Worm (Caenorhabditis elegans) whole organism, L1 larva: Measurements from ENCODE around the gene cest-7.
A peak's percentile ranks its signal among the peaks of the same experiment; 100 is the strongest.

Experiments used
- C34B4.2 ChIP-seq: sonication (generic microtip); optimal IDR thresholded peaks from 2 replicates; lab custom pipeline; 2017; ENCODE audit warnings: mild to moderate bottlenecking, missing genetic modification characterization, missing compliant biosample characterization
- Y116A8C.19 ChIP-seq: sonication (generic microtip); optimal IDR thresholded peaks from 2 replicates; lab custom pipeline; 2016; ENCODE audit warnings: missing compliant biosample characterization, missing genetic modification characterization, borderline replicate concordance
- alr-1 ChIP-seq: fragments of 200-800 bp; sonication (Bioruptor generic); optimal IDR thresholded peaks from 2 replicates; lab custom pipeline; 2018; ENCODE audit warnings: borderline replicate concordance, mild to moderate bottlenecking, missing genetic modification characterization, missing compliant biosample characterization
- ama-1 ChIP-seq: fragments of 150-350 bp; optimal IDR thresholded peaks from 2 replicates; lab custom pipeline; 2014
- blmp-1 ChIP-seq: fragments of 150-350 bp; optimal IDR thresholded peaks from 2 replicates; lab custom pipeline; 2014; ENCODE audit warnings: missing biosample characterization, missing genetic modification characterization
- ceh-63 ChIP-seq: fragments of 200-800 bp; sonication (Bioruptor generic); optimal IDR thresholded peaks from 2 replicates; lab custom pipeline; 2018; ENCODE audit warnings: mild to moderate bottlenecking, missing genetic modification characterization, missing compliant biosample characterization
- ceh-8 ChIP-seq: fragments of 200-800 bp; sonication (Bioruptor generic); optimal IDR thresholded peaks from 2 replicates; lab custom pipeline; 2018; ENCODE audit warnings: mild to moderate bottlenecking, missing genetic modification characterization, moderate library complexity, missing compliant biosample characterization
- ceh-82 ChIP-seq, 3 experiments: fragments of 150-350 bp in 1 of 3; sonication (generic microtip) in 2 of 3; optimal IDR thresholded peaks; 2 replicates each; lab custom pipeline; 2014 to 2017; ENCODE audit warnings: missing biosample characterization in 3 of 3, missing genetic modification characterization in 3 of 3
- ceh-88 ChIP-seq: fragments of 200-800 bp; sonication (Bioruptor generic); IDR thresholded peaks from 2 replicates; pipeline ENCODE4 v1.3.6; 2022; ENCODE audit warnings: missing genetic modification characterization, missing compliant biosample characterization
- ceh-90 ChIP-seq: sonication (generic microtip); optimal IDR thresholded peaks from 2 replicates; lab custom pipeline; 2016; ENCODE audit warnings: missing genetic modification characterization, missing compliant biosample characterization
- ces-1 ChIP-seq: fragments of 150-350 bp; optimal IDR thresholded peaks from 2 replicates; lab custom pipeline; 2014; ENCODE audit warnings: missing biosample characterization, missing genetic modification reagents, missing genetic modification characterization
- dsc-1 ChIP-seq: sonication (generic microtip); optimal IDR thresholded peaks from 2 replicates; lab custom pipeline; 2016; ENCODE audit warnings: mild to moderate bottlenecking, missing genetic modification characterization, missing compliant biosample characterization
- efl-1 ChIP-seq, 4 experiments: fragments of 150-350 bp; optimal IDR thresholded peaks in 3 of 4; peaks in 1 of 4; 1 replicate in 1 of 4; 2 replicates in 3 of 4; lab custom pipeline; 2014; ENCODE audit warnings: missing biosample characterization in 2 of 4, missing genetic modification characterization in 2 of 4, missing genetic modification reagents in 2 of 4
- egl-13 ChIP-seq: sonication (generic microtip); optimal IDR thresholded peaks from 2 replicates; lab custom pipeline; 2016; ENCODE audit warnings: missing genotype, missing genetic modification reagents, missing genetic modification characterization, missing compliant biosample characterization
- egl-27 ChIP-seq, 2 experiments: fragments of 150-350 bp in 1 of 2; sonication (generic microtip); optimal IDR thresholded peaks; 3 replicates each; lab custom pipeline; 2017 to 2018; ENCODE audit warnings: missing biosample characterization in 2 of 2, missing genetic modification characterization in 2 of 2, missing genetic modification reagents in 2 of 2
- elt-2 ChIP-seq: sonication (generic microtip); optimal IDR thresholded peaks from 2 replicates; lab custom pipeline; 2016; ENCODE audit warnings: missing genetic modification characterization, mild to moderate bottlenecking, inconsistent platforms, missing compliant biosample characterization, missing genetic modification reagents
- ets-5 ChIP-seq: fragments of 200-800 bp; sonication (Bioruptor generic); IDR thresholded peaks from 2 replicates; pipeline ENCODE4 v1.3.6; 2022; ENCODE audit warnings: missing genetic modification characterization, missing compliant biosample characterization
- fkh-10 ChIP-seq: sonication (generic microtip); optimal IDR thresholded peaks from 2 replicates; lab custom pipeline; 2017; ENCODE audit warnings: missing biosample characterization, missing genetic modification reagents, missing genetic modification characterization
- fkh-4 ChIP-seq: sonication (generic microtip); optimal IDR thresholded peaks from 2 replicates; lab custom pipeline; 2016; ENCODE audit warnings: missing compliant biosample characterization, missing genetic modification characterization, borderline replicate concordance
- fkh-8 ChIP-seq: sonication (generic microtip); optimal IDR thresholded peaks from 2 replicates; lab custom pipeline; 2016; ENCODE audit warnings: mild to moderate bottlenecking, missing genetic modification characterization, missing compliant biosample characterization
- fos-1 ChIP-seq: fragments of 150-350 bp; optimal IDR thresholded peaks from 2 replicates; lab custom pipeline; 2014; ENCODE audit warnings: missing biosample characterization, missing genetic modification characterization
- grh-1 ChIP-seq: fragments of 200-800 bp; sonication (Bioruptor generic); IDR thresholded peaks from 2 replicates; pipeline ENCODE4 v1.3.6; 2022; ENCODE audit warnings: missing genetic modification reagents, missing genetic modification characterization, missing compliant biosample characterization
- lin-13 ChIP-seq: fragments of 150-350 bp; optimal IDR thresholded peaks from 2 replicates; lab custom pipeline; 2014; ENCODE audit warnings: missing biosample characterization, missing genetic modification reagents, missing genetic modification characterization
- lin-14 ChIP-seq: fragments of 200-800 bp; sonication (Bioruptor generic); optimal IDR thresholded peaks from 2 replicates; lab custom pipeline; 2018; ENCODE audit warnings: mild to moderate bottlenecking, missing genetic modification characterization, moderate library complexity, missing compliant biosample characterization
- lsy-2 ChIP-seq, 2 experiments: fragments of 150-350 bp; optimal IDR thresholded peaks; 2 replicates each; lab custom pipeline; 2014; ENCODE audit warnings: missing biosample characterization in 2 of 2, missing genetic modification characterization in 2 of 2
- mef-2 ChIP-seq: fragments of 150-350 bp; optimal IDR thresholded peaks from 2 replicates; lab custom pipeline; 2014; ENCODE audit warnings: missing biosample characterization, missing genetic modification characterization
- mep-1 ChIP-seq: fragments of 150-350 bp; optimal IDR thresholded peaks from 2 replicates; lab custom pipeline; 2014; ENCODE audit warnings: missing biosample characterization, missing genetic modification characterization
- nhr-11 ChIP-seq: fragments of 150-350 bp; optimal IDR thresholded peaks from 2 replicates; lab custom pipeline; 2014; ENCODE audit warnings: missing biosample characterization, missing genetic modification characterization
- nhr-12 ChIP-seq: sonication (generic microtip); optimal IDR thresholded peaks from 2 replicates; lab custom pipeline; 2017; ENCODE audit warnings: missing biosample characterization, missing genetic modification characterization
- nhr-47 ChIP-seq: sonication (generic microtip); optimal IDR thresholded peaks from 2 replicates; lab custom pipeline; 2016; ENCODE audit warnings: mild to moderate bottlenecking, missing genetic modification characterization, moderate library complexity, missing compliant biosample characterization
- nhr-71 ChIP-seq: sonication (generic microtip); optimal IDR thresholded peaks from 2 replicates; lab custom pipeline; 2016; ENCODE audit warnings: mild to moderate bottlenecking, missing genetic modification characterization, moderate library complexity, missing compliant biosample characterization
- nhr-76 ChIP-seq: sonication (generic microtip); optimal IDR thresholded peaks from 2 replicates; lab custom pipeline; 2017; ENCODE audit warnings: missing biosample characterization, missing genetic modification characterization
- pag-3 ChIP-seq: sonication (generic microtip); optimal IDR thresholded peaks from 2 replicates; lab custom pipeline; 2017; ENCODE audit warnings: missing genetic modification characterization, mild to moderate bottlenecking, missing compliant biosample characterization, antibody characterized with exemption, borderline replicate concordance; ENCODE audit not compliant: insufficient read depth
- pax-3 ChIP-seq: fragments of 200-800 bp; sonication (Bioruptor generic); optimal IDR thresholded peaks from 2 replicates; lab custom pipeline; 2018; ENCODE audit warnings: mild to moderate bottlenecking, missing genetic modification characterization, moderate library complexity, missing compliant biosample characterization
- rnt-1 ChIP-seq: sonication (generic microtip); optimal IDR thresholded peaks from 2 replicates; lab custom pipeline; 2016; ENCODE audit warnings: mild to moderate bottlenecking, missing genetic modification characterization, moderate library complexity, missing compliant biosample characterization
- snu-23 ChIP-seq: sonication (generic microtip); optimal IDR thresholded peaks from 2 replicates; lab custom pipeline; 2016; ENCODE audit warnings: missing genetic modification characterization, missing compliant biosample characterization
- sox-4 ChIP-seq: sonication (generic microtip); optimal IDR thresholded peaks from 2 replicates; lab custom pipeline; 2016; ENCODE audit warnings: missing genetic modification characterization, missing compliant biosample characterization
- swsn-7 ChIP-seq: sonication (generic microtip); optimal IDR thresholded peaks from 2 replicates; lab custom pipeline; 2016; ENCODE audit warnings: missing genetic modification characterization, missing compliant biosample characterization
- tbx-2 ChIP-seq: sonication (generic microtip); optimal IDR thresholded peaks from 2 replicates; lab custom pipeline; 2016; ENCODE audit warnings: missing genetic modification characterization, missing compliant biosample characterization
- unc-130 ChIP-seq: fragments of 150-350 bp; optimal IDR thresholded peaks from 2 replicates; lab custom pipeline; 2017; ENCODE audit warnings: missing biosample characterization, missing genetic modification characterization, inconsistent platforms
- unc-62 ChIP-seq: fragments of 150-350 bp; optimal IDR thresholded peaks from 2 replicates; lab custom pipeline; 2014; ENCODE audit warnings: missing biosample characterization, missing genetic modification reagents, missing genetic modification characterization
- unc-86 ChIP-seq: sonication (generic microtip); optimal IDR thresholded peaks from 2 replicates; lab custom pipeline; 2016; ENCODE audit warnings: missing genetic modification characterization, missing compliant biosample characterization
- xbp-1 ChIP-seq: sonication (generic microtip); optimal IDR thresholded peaks from 2 replicates; lab custom pipeline; 2016; ENCODE audit warnings: missing genetic modification characterization, missing compliant biosample characterization
- zag-1 ChIP-seq: fragments of 150-350 bp; optimal IDR thresholded peaks from 2 replicates; lab custom pipeline; 2014; ENCODE audit warnings: missing biosample characterization, missing genetic modification characterization
- zip-4 ChIP-seq: fragments of 200-800 bp; sonication (Bioruptor generic); optimal IDR thresholded peaks from 2 replicates; lab custom pipeline; 2018; ENCODE audit warnings: mild to moderate bottlenecking, missing genetic modification characterization, moderate library complexity, missing compliant biosample characterization
- ztf-11 ChIP-seq, 2 experiments: sonication (generic microtip); optimal IDR thresholded peaks; 2 replicates each; lab custom pipeline; 2016 to 2017; ENCODE audit warnings: missing genetic modification characterization in 2 of 2, missing biosample characterization in 1 of 2, missing compliant biosample characterization in 1 of 2
- ztf-4 ChIP-seq: fragments of 150-350 bp; optimal IDR thresholded peaks from 2 replicates; lab custom pipeline; 2014; ENCODE audit warnings: missing biosample characterization, missing genetic modification characterization

The cest-7 gene

DNA sequence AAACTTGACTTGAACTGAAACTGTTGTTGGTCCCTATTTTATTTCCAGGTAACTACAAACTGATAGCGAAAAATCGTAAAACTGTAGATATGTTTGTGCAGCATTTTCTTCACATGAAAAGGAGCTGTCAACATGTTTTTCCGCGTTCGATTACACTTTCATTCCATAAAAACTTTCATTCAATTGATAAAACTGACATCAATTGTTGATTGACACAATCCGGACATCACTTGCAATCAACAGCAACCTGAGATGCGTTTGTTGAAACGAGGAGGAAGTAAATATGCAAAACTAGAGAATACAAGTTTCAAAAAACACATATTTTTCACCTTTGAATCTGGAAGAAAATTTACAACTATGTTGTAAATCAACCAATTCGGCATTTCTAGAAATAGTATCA, 32.4 kb upstream of the cest-7 start:
- TF ChIP-seq nhr-12 (tag; lab: Kevin White, UChicago) (no peak), grh-1 (GFP tag; lab: Robert Waterston, UW) (no peak), ceh-88 (GFP tag; lab: Robert Waterston, UW) (no peak), blmp-1 (tag; lab: Kevin White, UChicago) (peak; percentile 11)

- TF ChIP-seq unc-130 (tag; lab: Kevin White, UChicago) (no peak), ama-1 (lab: Kevin White, UChicago) (no peak), Y116A8C.19 (tag; lab: Kevin White, UChicago) (no peak), unc-62 (no peak), unc-86 (tag; lab: Kevin White, UChicago) (peak; percentile 92), nhr-47 (peak; percentile 9), elt-2 (tag; lab: Kevin White, UChicago) (no peak), ceh-82 (tag; optimal IDR thresholded peaks at IDR 0.05; lab: Kevin White, UChicago) (no peak), nhr-71 (tag; lab: Kevin White, UChicago) (peak; percentile 36), dsc-1 (tag; lab: Kevin White, UChicago) (peak; percentile 85), lsy-2 (tag; optimal IDR thresholded peaks at IDR 0.05; lab: Kevin White, UChicago) (no peak), ceh-63 (GFP tag; lab: Kevin White, UChicago) (no peak), fkh-8 (tag; lab: Kevin White, UChicago) (peak; percentile 30), egl-13 (tag; lab: Kevin White, UChicago) (peak; percentile 40), lin-14 (GFP tag; lab: Kevin White, UChicago) (peak; percentile 72), efl-1 (optimal IDR thresholded peaks at IDR 0.05; lab: Kevin White, UChicago) (no peak), efl-1 (GFP tag; optimal IDR thresholded peaks at IDR 0.05 in 1 of 2; lab: Kevin White, UChicago) (no peak), rnt-1 (tag; lab: Kevin White, UChicago) (no peak), C34B4.2 (tag; lab: Kevin White, UChicago) (no peak), fkh-4 (tag; lab: Kevin White, UChicago) (peak; percentile 29), zip-4 (GFP tag; lab: Kevin White, UChicago) (no peak), tbx-2 (tag; lab: Kevin White, UChicago) (peak; percentile 3)
Observed at ce11 chrX:12198298-12198697, 31.5 kb upstream of the cest-7 start.

ce11 chrX:12200577-12200976, 29.2 kb upstream of the cest-7 start:
- TF ChIP-seq tbx-2 (tag; lab: Kevin White, UChicago) (peak; percentile 32), pax-3 (tag; lab: Kevin White, UChicago) (peak; percentile 85), nhr-11 (tag; lab: Kevin White, UChicago) (peak; percentile 84), nhr-71 (tag; lab: Kevin White, UChicago) (peak; percentile 86), lin-13 (GFP tag; lab: Kevin White, UChicago) (peak; percentile 27), nhr-76 (tag; lab: Kevin White, UChicago) (no peak), alr-1 (no peak), mef-2 (peak; percentile 9), ces-1 (GFP tag; lab: Kevin White, UChicago) (no peak), dsc-1 (tag; lab: Kevin White, UChicago) (peak; percentile 97), zag-1 (tag; lab: Kevin White, UChicago) (no peak), ztf-11 (tag; optimal IDR thresholded peaks at IDR 0.05; lab: Kevin White, UChicago) (peak in 1 of 2 experiments; percentile 34), xbp-1 (tag; lab: Kevin White, UChicago) (peak; percentile 0), Y116A8C.19 (tag; lab: Kevin White, UChicago) (no peak), ceh-90 (tag; lab: Kevin White, UChicago) (peak; percentile 3), pag-3 (tag; lab: Kevin White, UChicago) (no peak), sox-4 (tag; lab: Kevin White, UChicago) (peak; percentile 82), fkh-10 (no peak), swsn-7 (tag; lab: Kevin White, UChicago) (peak; percentile 72), lsy-2 (tag; optimal IDR thresholded peaks at IDR 0.05; lab: Kevin White, UChicago) (peak; percentile 36 to 55), egl-27 (tag; optimal IDR thresholded peaks at IDR 0.05; lab: Kevin White, UChicago) (no peak), rnt-1 (tag; lab: Kevin White, UChicago) (no peak), nhr-47 (peak; percentile 90), unc-62 (no peak), snu-23 (peak; percentile 39), mep-1 (tag; lab: Kevin White, UChicago) (peak; percentile 49), fkh-4 (tag; lab: Kevin White, UChicago) (peak; percentile 50), ets-5 (GFP tag; lab: Robert Waterston, UW) (0 out of 2 replicates have a peak, but pooled peaks have one; percentile 18), fos-1 (peak; percentile 74), ceh-8 (GFP tag; lab: Kevin White, UChicago) (peak; percentile 12), ztf-4 (tag; lab: Kevin White, UChicago) (peak; percentile 65)
